Worm (Caenorhabditis elegans): ENCODE results near the gene nhr-4.

The nhr-4 gene

DNA sequence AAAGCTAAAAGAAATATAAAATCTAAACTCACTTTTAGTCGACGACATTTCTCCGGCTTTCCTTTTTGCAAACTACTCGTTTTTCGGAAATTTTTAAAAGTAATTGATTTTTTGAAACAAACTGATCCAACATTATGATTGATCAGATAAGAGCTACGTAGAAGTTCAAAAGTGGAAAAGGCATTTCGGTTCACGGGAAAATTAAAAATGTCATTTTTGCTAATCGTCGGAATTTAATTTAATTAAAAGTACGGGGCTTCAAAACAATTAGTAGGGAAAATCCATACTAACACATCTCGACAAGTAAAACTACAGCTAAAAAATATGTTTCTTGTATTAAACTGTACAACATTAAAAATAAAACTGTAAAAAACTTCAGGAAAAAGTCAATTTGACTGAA, 29.5 kb upstream of the nhr-4 start, which contains the start of gene K07F5.8:
TSS of gene K07F5.8 (minus strand) at position 101 of the 400 bp plus-strand sequence.
- TF ChIP-seq med-1 (GFP tag; optimal IDR thresholded peaks at IDR 0.05; ENCODE audit: insufficient read depth) (no peak), cog-1 (tag; optimal IDR thresholded peaks at IDR 0.05) (no peak), ztf-23 (GFP tag; IDR thresholded peaks at IDR 0.05) (no peak), flt-1 (GFP tag; IDR thresholded peaks at IDR 0.05) (no peak)

DNA sequence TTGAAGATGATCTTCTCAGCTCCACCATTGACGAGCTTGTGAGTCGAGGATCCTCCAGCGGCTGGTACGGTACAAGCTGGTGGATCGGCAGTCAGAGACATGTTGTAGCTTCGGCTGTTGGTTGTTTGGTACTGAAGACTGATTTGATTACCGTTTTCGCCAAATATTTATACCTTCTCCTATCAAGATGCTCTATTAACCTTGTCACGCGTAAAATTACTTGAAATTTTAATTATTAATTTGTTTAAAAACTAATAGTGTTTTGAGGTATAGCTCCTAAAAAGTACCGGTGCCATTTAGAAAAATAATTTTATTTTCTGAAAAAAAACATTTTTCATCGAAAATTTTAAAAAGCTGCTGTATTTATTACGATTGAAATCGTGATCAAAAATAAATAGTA, 28.2 kb upstream of the nhr-4 start, which contains the start of gene ssp-10:
TSS of gene ssp-10 (minus strand) at position 101 of the 400 bp plus-strand sequence.
- TF ChIP-seq flt-1 (GFP tag; IDR thresholded peaks at IDR 0.05), result no peak
- TF ChIP-seq ref-1 (GFP tag; conservative IDR thresholded peaks at IDR 0.05), result no peak
- no peak for TF ChIP-seq ztf-23 (GFP tag; IDR thresholded peaks at IDR 0.05)
- TF ChIP-seq cog-1 (tag; optimal IDR thresholded peaks at IDR 0.05), result no peak

DNA sequence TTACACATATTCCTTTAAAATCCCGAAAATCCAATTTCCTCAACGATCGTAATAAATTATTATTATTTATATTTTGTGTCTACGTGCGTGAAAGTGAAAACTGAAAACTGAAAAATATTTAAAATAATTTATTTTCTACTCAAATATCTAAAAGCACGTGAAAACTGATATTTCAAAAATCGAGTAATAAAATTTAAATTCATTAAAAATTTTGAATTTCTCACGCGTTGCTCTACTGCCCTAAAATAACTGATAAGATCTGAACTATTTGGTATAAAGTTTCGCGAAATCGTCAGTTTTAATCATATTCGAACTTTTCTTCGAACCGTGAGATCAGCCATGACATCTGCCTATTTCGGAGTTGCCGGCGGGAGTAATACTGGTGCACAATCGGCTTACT, 26.9 kb upstream of the nhr-4 start, which contains the start of gene ssq-1:
TSS of gene ssq-1 (plus strand) at position 301 of the 400 bp plus-strand sequence.
- no peak for TF ChIP-seq flt-1 (GFP tag; IDR thresholded peaks at IDR 0.05)

DNA sequence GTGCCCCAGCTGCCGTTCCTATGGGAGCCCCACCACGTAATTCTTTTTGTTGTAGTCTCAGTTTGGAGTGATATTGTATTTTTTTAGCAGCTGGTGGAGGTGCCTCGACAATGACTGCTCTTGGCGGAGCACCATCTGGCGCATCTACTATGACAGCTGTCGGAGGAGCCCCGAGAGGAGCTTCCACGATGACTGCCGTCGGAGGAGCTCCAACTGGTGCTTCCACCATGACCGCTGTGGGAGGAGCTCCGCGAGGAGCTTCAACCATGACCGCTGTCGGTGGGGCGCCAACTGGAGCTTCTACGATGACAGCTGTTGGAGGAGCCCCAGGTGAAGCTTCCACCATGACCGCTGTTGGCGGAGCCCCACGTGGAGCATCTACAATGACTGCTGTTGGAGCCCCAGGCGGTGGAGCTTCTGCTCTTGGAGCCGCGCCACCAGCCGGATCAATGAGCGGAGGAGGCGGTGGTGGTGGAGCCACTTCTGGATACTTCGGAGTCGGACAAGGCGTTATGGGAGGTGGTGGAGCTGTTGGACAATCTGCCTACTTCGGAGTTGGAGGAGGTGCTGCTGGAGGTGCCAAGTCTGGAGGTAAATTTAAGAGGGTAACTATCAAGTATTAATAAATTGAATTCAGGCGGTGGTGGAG, 26.2 kb upstream of the nhr-4 start:
- TF ChIP-seq ztf-29 (GFP tag; IDR thresholded peaks at IDR 0.05) (no peak), med-1 (GFP tag; optimal IDR thresholded peaks at IDR 0.05; ENCODE audit: insufficient read depth) (no peak), cog-1 (tag; optimal IDR thresholded peaks at IDR 0.05) (no peak), ref-1 (GFP tag; conservative IDR thresholded peaks at IDR 0.05) (no peak), klf-2 (GFP tag; conservative IDR thresholded peaks at IDR 0.05) (no peak), ztf-23 (GFP tag; IDR thresholded peaks at IDR 0.05) (no peak), flt-1 (GFP tag; IDR thresholded peaks at IDR 0.05) (no peak), tab-1 (GFP tag; IDR thresholded peaks at IDR 0.05) (no peak), T22C8.4 (GFP tag; IDR thresholded peaks at IDR 0.05) (no peak)

DNA sequence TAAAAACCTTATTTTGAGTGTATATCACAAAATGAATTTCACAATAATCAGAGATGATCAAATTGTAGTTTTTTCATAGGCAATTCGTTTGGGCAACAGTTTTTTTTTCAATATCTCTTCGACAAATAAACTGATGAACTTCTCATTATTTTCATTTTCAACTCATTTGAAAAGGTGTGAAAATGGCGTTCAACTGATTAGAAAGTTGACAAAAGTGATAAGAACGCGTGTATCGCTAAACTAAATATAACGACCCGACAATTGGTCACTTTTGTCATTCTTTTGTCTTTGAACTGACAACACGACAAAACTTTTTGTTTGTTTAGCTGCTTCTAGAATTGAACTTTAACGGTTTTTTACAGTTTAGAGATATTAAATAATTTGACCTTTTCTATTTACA, 24.2 kb upstream of the nhr-4 start:
- TF ChIP-seq ref-1 (GFP tag; conservative IDR thresholded peaks at IDR 0.05) (no peak), tab-1 (GFP tag; IDR thresholded peaks at IDR 0.05) (no peak), med-1 (GFP tag; optimal IDR thresholded peaks at IDR 0.05; ENCODE audit: insufficient read depth) (no peak), flt-1 (GFP tag; IDR thresholded peaks at IDR 0.05) (no peak), T22C8.4 (GFP tag; IDR thresholded peaks at IDR 0.05) (no peak), cog-1 (tag; optimal IDR thresholded peaks at IDR 0.05) (no peak), klf-2 (GFP tag; conservative IDR thresholded peaks at IDR 0.05) (no peak)

DNA sequence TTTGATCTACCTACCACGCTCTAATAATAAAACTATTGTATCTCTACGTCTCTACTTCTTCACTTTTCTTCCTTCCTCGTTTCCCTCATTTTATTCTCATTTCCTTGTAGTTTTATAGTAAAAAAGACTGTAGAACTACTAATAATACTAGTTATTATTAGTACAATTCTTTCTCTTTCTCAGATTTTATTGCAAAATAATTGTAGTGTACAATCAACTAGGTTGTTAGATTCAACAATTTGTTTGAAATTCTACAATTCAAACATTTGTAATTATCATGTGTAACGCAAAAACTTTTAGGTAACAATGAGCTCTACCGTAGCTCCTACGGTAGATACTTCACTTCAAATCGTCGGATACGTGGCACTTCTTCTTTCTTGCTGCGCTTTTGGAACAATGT, 23.4 kb upstream of the nhr-4 start, which contains the start of gene K07F5.12:
TSS of gene K07F5.12 (plus strand) at position 301 of the 400 bp plus-strand sequence.
- TF ChIP-seq ztf-29 (GFP tag; IDR thresholded peaks at IDR 0.05), result no peak
- TF ChIP-seq T22C8.4 (GFP tag; IDR thresholded peaks at IDR 0.05), result no peak
- no peak for TF ChIP-seq tab-1 (GFP tag; IDR thresholded peaks at IDR 0.05)
- no peak for TF ChIP-seq cog-1 (tag; optimal IDR thresholded peaks at IDR 0.05)
- no peak for TF ChIP-seq flt-1 (GFP tag; IDR thresholded peaks at IDR 0.05)

DNA sequence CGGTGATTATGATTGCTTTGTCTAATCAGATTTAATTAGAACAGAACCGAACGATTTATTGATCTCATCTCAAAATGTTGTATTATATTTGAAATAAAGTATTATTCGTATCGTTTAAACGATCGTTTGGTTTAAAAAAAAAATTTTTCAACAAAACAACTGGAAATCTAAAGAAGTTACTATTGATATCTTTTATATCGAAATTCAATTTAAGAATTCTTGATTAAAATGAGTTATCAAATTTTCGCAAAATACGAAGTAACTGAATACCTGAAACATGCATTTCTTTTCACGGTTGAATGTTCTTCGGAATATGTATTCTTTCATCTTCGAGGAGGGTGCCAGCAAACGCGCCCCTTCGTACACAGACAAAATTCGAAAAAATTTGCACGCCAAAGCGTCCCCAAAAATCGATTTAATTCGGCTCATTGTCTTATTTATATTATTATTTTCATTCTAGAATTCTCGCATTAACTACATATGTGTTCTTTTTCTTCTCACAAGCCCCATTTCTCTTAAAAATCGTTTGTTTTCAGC, 21.1 kb upstream of the nhr-4 start, which contains the start of gene npp-1:
TSS of gene npp-1 (plus strand) at position 537 of the 537 bp plus-strand sequence.
- TF ChIP-seq klf-2 (GFP tag; conservative IDR thresholded peaks at IDR 0.05) (no peak), med-1 (GFP tag; optimal IDR thresholded peaks at IDR 0.05; ENCODE audit: insufficient read depth) (no peak)

DNA sequence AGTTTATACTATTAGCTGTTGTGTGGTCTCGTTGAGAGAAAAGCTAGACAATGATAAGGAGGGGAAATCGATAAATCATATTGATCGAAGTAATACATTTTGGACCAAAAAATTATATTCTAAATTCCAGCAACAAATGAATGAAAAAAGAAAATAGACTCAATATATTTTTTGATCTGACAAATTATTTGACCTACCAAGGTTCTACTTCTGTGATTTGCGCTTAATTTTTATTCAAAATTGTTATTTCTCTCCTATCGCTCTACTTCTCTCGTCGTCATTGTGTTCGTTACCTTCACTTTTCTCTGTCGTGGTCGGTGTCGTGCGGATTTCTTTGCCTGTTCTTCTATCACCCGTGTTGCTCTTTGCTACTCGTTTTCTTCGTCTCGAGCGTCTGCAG, 20.2 kb upstream of the nhr-4 start:
- TF ChIP-seq flt-1 (GFP tag; IDR thresholded peaks at IDR 0.05) (no peak), med-1 (GFP tag; optimal IDR thresholded peaks at IDR 0.05; ENCODE audit: insufficient read depth) (no peak), cog-1 (tag; optimal IDR thresholded peaks at IDR 0.05) (no peak), ztf-29 (GFP tag; IDR thresholded peaks at IDR 0.05) (no peak), ztf-23 (GFP tag; IDR thresholded peaks at IDR 0.05) (no peak), ref-1 (GFP tag; conservative IDR thresholded peaks at IDR 0.05) (no peak), T22C8.4 (GFP tag; IDR thresholded peaks at IDR 0.05) (no peak), klf-2 (GFP tag; conservative IDR thresholded peaks at IDR 0.05) (no peak), tab-1 (GFP tag; IDR thresholded peaks at IDR 0.05) (no peak)

DNA sequence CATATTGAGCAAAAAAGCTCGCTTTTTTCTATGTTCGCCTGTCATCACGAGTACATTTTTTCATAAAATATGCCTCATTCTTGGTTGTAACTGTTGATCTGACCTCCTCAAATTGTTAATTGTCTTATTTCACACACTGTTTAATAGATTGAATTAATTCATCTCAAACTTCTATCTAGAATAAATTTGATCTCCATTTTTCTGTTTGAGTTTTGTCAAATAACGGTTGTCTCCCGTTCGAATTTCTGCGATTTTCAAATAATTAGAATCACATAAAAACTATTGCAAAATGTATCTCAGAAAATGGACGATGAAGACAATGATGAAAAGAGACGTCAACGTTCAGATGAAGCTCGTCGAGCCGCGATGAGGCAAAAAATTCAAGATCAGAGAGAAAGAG, 17.2 kb upstream of the nhr-4 start, which contains the start of gene K07F5.14:
TSS of gene K07F5.14 (plus strand) at position 301 of the 400 bp plus-strand sequence.
- no peak for TF ChIP-seq ztf-23 (GFP tag; IDR thresholded peaks at IDR 0.05)
- no peak for TF ChIP-seq ref-1 (GFP tag; conservative IDR thresholded peaks at IDR 0.05)
- TF ChIP-seq tab-1 (GFP tag; IDR thresholded peaks at IDR 0.05), result no peak
- no peak for TF ChIP-seq T22C8.4 (GFP tag; IDR thresholded peaks at IDR 0.05)

DNA sequence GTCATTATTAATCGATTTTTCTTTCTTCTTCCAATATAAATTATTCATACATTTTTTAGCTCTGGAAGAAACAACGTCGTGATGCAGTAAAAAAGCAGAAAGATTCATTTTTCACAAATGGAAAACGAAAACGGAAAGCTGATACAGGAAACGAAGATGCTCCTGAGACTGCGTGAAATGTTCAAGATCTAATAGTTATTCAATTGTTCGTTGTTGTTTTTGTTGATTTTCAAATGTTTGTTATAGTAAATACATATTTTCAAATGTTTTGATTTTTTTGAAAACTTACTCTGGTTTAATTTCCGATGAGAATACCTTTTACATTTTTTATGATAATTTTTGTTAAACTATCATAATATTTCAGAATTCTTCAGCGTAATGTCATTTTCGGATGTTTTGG, 15.3 kb upstream of the nhr-4 start, which contains the start of gene K07F5.16:
TSS of gene K07F5.16 (plus strand) at position 301 of the 400 bp plus-strand sequence.
- no peak for TF ChIP-seq klf-2 (GFP tag; conservative IDR thresholded peaks at IDR 0.05)
- TF ChIP-seq ztf-29 (GFP tag; IDR thresholded peaks at IDR 0.05), result no peak
- TF ChIP-seq ref-1 (GFP tag; conservative IDR thresholded peaks at IDR 0.05), result no peak
- TF ChIP-seq ztf-23 (GFP tag; IDR thresholded peaks at IDR 0.05), result no peak
- TF ChIP-seq med-1 (GFP tag; optimal IDR thresholded peaks at IDR 0.05; ENCODE audit: insufficient read depth), result no peak
- TF ChIP-seq tab-1 (GFP tag; IDR thresholded peaks at IDR 0.05), result no peak
- no peak for TF ChIP-seq flt-1 (GFP tag; IDR thresholded peaks at IDR 0.05)
- no peak for TF ChIP-seq T22C8.4 (GFP tag; IDR thresholded peaks at IDR 0.05)
- no peak for TF ChIP-seq cog-1 (tag; optimal IDR thresholded peaks at IDR 0.05)

DNA sequence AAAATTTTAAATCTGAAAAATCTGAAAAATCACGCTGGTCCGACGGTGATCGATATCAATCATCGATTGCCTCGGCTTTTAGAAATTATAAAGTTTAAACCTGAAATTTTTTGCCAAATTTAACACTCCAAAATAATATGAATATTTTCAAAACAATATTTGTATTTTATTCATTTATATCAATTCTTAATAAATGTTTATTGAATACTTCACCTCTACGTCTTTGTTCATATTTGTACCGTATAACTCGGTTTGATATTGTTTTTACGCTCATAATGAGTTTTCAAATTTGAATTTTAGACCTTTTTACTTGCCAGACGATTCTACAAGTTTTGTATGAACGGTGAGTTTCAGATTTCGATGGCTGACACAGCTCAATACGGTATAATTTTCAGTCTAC, 14.4 kb upstream of the nhr-4 start, which contains the start of the genes K07F5.15 and K07F5.22:
TSS of gene K07F5.15 (plus strand) at position 301 of the 400 bp plus-strand sequence.
TSS of gene K07F5.22 (plus strand) at position 301 of the 400 bp plus-strand sequence.
- no peak for TF ChIP-seq T22C8.4 (GFP tag; IDR thresholded peaks at IDR 0.05)
- TF ChIP-seq klf-2 (GFP tag; conservative IDR thresholded peaks at IDR 0.05), result no peak
- TF ChIP-seq tab-1 (GFP tag; IDR thresholded peaks at IDR 0.05), result no peak
- TF ChIP-seq ref-1 (GFP tag; conservative IDR thresholded peaks at IDR 0.05), result no peak
- TF ChIP-seq med-1 (GFP tag; optimal IDR thresholded peaks at IDR 0.05; ENCODE audit: insufficient read depth), result no peak
- TF ChIP-seq cog-1 (tag; optimal IDR thresholded peaks at IDR 0.05), result no peak
- no peak for TF ChIP-seq ztf-23 (GFP tag; IDR thresholded peaks at IDR 0.05)
- TF ChIP-seq ztf-29 (GFP tag; IDR thresholded peaks at IDR 0.05), result no peak
- TF ChIP-seq flt-1 (GFP tag; IDR thresholded peaks at IDR 0.05), result no peak

All from whole organism, midembryonic.